Worm (Caenorhabditis elegans) whole organism, L2 larva: Measurements from ENCODE around the gene ttr-15.

ENCODE experiments used
- F13H6.1 ChIP-seq: sonication (generic microtip); optimal IDR thresholded peaks from 2 replicates; lab custom pipeline; 2016; ENCODE audit warnings: missing genetic modification characterization, missing compliant biosample characterization
- aly-2 ChIP-seq: fragments of 150-350 bp; optimal IDR thresholded peaks from 2 replicates; lab custom pipeline; 2014; ENCODE audit warnings: missing biosample characterization, missing genetic modification characterization
- dmd-4 ChIP-seq: sonication (generic microtip); optimal IDR thresholded peaks from 2 replicates; lab custom pipeline; 2017; ENCODE audit warnings: missing biosample characterization, missing genetic modification characterization
- egl-27 ChIP-seq: sonication (generic microtip); optimal IDR thresholded peaks from 3 replicates; lab custom pipeline; 2017; ENCODE audit warnings: missing biosample characterization, missing genetic modification reagents, missing genetic modification characterization
- elt-1 ChIP-seq: fragments of 150-350 bp; optimal IDR thresholded peaks from 2 replicates; lab custom pipeline; 2014; ENCODE audit warnings: missing biosample characterization, missing genetic modification characterization
- fos-1 ChIP-seq: fragments of 150-350 bp; optimal IDR thresholded peaks from 2 replicates; lab custom pipeline; 2014; ENCODE audit warnings: missing biosample characterization, missing genetic modification characterization
- lin-39 ChIP-seq: fragments of 150-350 bp; optimal IDR thresholded peaks from 2 replicates; lab custom pipeline; 2014; ENCODE audit warnings: missing biosample characterization, missing genetic modification reagents, missing genetic modification characterization
- nhr-21 ChIP-seq: fragments of 150-350 bp; optimal IDR thresholded peaks from 2 replicates; lab custom pipeline; 2014; ENCODE audit warnings: missing biosample characterization, missing genetic modification characterization
- nhr-237 ChIP-seq: fragments of 150-350 bp; optimal IDR thresholded peaks from 2 replicates; lab custom pipeline; 2014; ENCODE audit warnings: missing biosample characterization, missing genetic modification characterization
- unc-62 ChIP-seq: fragments of 150-350 bp; optimal IDR thresholded peaks from 2 replicates; lab custom pipeline; 2014; ENCODE audit warnings: missing biosample characterization, missing genetic modification reagents, missing genetic modification characterization
- ztf-11 ChIP-seq: sonication (generic microtip); optimal IDR thresholded peaks from 2 replicates; lab custom pipeline; 2017; ENCODE audit warnings: missing biosample characterization, missing genetic modification characterization
- ztf-4 ChIP-seq: fragments of 150-350 bp; optimal IDR thresholded peaks from 2 replicates; lab custom pipeline; 2014; ENCODE audit warnings: missing biosample characterization, missing genetic modification characterization

ce11 chrIII:10329811-10330210 is 7.8 kb upstream of the ttr-15 start:
- peak; percentile 66 for TF ChIP-seq fos-1 (tag; lab: Kevin White, UChicago)
- TF ChIP-seq unc-62 = no peak
- TF ChIP-seq ztf-11 (tag; lab: Kevin White, UChicago) = no peak
- no peak for TF ChIP-seq ztf-4
- TF ChIP-seq elt-1 = no peak
- TF ChIP-seq aly-2 (tag; lab: Kevin White, UChicago) = no peak
- TF ChIP-seq nhr-237 = no peak
- no peak for TF ChIP-seq nhr-21 (tag; lab: Kevin White, UChicago)
- peak; percentile 32 for TF ChIP-seq F13H6.1 (tag; lab: Kevin White, UChicago)
- TF ChIP-seq lin-39 (tag; lab: Kevin White, UChicago) = no peak
- no peak for TF ChIP-seq egl-27 (tag; lab: Kevin White, UChicago)
- no peak for TF ChIP-seq dmd-4
